Worm (Caenorhabditis elegans) whole organism, L1 larva: ENCODE measurements around the gene srx-129.

Experiments used
- lsy-2 ChIP-seq, 2 experiments: fragments of 150-350 bp; optimal IDR thresholded peaks; 2 replicates each; lab custom pipeline; 2014; ENCODE audit warnings: missing biosample characterization in 2 of 2, missing genetic modification characterization in 2 of 2
- mdl-1 ChIP-seq, 2 experiments: fragments of 150-350 bp; optimal IDR thresholded peaks; 2 replicates each; lab custom pipeline; 2014 to 2017; ENCODE audit warnings: missing biosample characterization in 2 of 2, missing genetic modification characterization in 2 of 2, inconsistent platforms in 1 of 2
- mep-1 ChIP-seq: fragments of 150-350 bp; optimal IDR thresholded peaks from 2 replicates; lab custom pipeline; 2014; ENCODE audit warnings: missing biosample characterization, missing genetic modification characterization
- nhr-11 ChIP-seq: fragments of 150-350 bp; optimal IDR thresholded peaks from 2 replicates; lab custom pipeline; 2014; ENCODE audit warnings: missing biosample characterization, missing genetic modification characterization
- nhr-76 ChIP-seq: sonication (generic microtip); optimal IDR thresholded peaks from 2 replicates; lab custom pipeline; 2017; ENCODE audit warnings: missing biosample characterization, missing genetic modification characterization
- ztf-4 ChIP-seq: fragments of 150-350 bp; optimal IDR thresholded peaks from 2 replicates; lab custom pipeline; 2014; ENCODE audit warnings: missing biosample characterization, missing genetic modification characterization

- TF ChIP-seq lsy-2 (tag; optimal IDR thresholded peaks at IDR 0.05; lab: Kevin White, UChicago) (no peak), mep-1 (no peak), nhr-76 (tag; lab: Kevin White, UChicago) (no peak), nhr-11 (tag; lab: Kevin White, UChicago) (no peak), ztf-4 (tag; lab: Kevin White, UChicago) (no peak), mdl-1 (tag; optimal IDR thresholded peaks at IDR 0.05; lab: Kevin White, UChicago) (no peak)
Measured at ce11 chrV:13857132-13857531, 23.1 kb downstream of the srx-129 start, which contains the start of gene srx-136.
